Fruit fly (Drosophila melanogaster) Kc167 (cell line): ENCODE measurements around the gene CG9287.

Experiments used
- Myc ChIP-seq: fragments of >200 bp; optimal IDR thresholded peaks from 2 replicates; lab custom pipeline; 2017; ENCODE audit warnings: missing external identifiers
- Sin3A ChIP-seq: fragments of >200 bp; optimal IDR thresholded peaks from 2 replicates; lab custom pipeline; 2018; ENCODE audit warnings: missing external identifiers
- h ChIP-seq: fragments of >200 bp; optimal IDR thresholded peaks from 3 replicates; lab custom pipeline; 2018; ENCODE audit warnings: missing external identifiers
- insv ChIP-seq: fragments of >200 bp; optimal IDR thresholded peaks from 3 replicates; lab custom pipeline; 2018; ENCODE audit warnings: missing external identifiers
- psq ChIP-seq: fragments of >200 bp; optimal IDR thresholded peaks from 2 replicates; lab custom pipeline; 2017; ENCODE audit warnings: missing external identifiers
- ttk ChIP-seq: sonication (Bioruptor generic); optimal IDR thresholded peaks from 2 replicates; lab custom pipeline; 2017; ENCODE audit warnings: missing external identifiers

CG9287 gene

DNA sequence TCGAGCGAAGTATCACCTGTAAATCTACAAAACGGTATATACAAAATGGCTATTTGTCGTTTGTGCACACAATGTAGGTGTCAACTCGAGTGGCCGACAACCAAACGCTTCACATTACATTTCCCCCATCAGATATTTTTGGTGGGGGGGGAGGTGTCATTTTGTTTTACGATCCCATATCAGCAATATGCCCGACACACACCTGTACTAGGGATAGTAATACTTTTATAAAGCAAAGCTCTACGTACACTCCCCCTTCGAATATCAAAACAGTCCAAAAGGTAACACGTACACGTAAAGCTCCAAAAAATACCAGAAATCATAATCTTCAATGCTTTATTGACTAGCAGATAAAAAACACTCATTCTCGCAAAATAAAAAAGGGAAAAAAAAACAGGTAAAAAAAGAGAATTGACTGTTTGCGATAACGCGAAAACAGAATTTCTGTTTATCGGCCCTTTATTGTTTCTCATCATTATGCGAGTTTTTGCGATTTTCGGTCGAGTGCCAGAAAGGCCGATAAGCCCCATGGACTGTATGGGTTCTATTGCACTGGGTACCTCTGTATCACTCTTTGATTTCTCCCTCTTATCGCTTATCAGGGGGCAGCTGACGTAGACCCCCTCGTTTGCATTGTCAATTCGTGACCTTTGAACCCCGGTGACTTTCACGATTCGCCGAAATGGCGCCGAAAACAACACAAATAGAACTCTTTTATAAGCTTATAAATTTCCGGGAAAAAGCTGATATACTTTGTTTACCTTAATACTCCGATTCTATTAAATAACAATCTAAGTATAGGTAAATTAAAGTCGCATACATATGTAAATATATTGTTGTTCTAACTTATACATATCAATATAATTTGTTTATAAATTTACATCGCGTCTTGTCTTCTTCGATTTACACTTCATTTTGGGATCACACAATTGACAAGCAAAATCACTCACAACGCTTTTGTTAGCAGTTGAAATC lies 25.3 kb upstream of the CG9287 start, which contains the start of gene CatB:
CatB (plus strand) TSS at position 925 of the 975 bp plus-strand sequence.
- no peak for TF ChIP-seq insv
- no peak for TF ChIP-seq h (lab: Kevin White, UChicago)

DNA sequence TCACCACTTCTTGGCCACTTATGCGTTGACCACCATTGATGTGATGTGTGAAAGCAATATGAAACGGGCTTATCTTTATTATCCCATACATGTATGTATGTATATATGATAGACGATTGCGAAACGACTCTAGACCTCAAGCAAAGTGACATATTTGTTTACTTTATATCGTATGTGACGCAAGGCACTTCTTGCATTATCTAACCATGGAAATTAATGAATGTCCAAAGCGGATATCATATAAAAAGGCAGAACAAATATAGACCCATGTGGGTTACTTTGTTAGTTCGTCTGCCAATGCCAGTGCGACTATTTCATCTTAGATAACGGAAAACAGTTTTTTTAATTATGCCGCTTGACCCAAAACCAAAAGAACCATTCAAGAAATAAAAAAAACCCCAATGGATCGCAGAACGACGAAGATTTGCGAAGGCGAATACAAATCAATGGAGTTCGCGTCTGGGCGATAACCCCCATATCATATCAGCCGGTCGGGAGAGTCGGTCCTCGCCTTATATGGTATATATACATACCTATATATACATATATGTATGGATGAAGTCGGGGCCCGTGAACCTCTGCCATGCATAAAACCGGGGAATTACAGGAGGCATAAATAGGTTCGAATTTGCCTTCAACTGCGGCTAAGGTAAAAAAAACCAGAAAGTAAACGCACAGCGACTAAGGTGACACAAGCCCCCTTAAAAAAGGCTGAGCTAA lies 23.5 kb upstream of the CG9287 start:
- TF ChIP-seq h (lab: Kevin White, UChicago) (no peak), ttk (lab: Kevin White, UChicago) (no peak), Sin3A (lab: Kevin White, UChicago) (no peak), insv (no peak), Myc (no peak), psq (lab: Kevin White, UChicago) (no peak)

DNA sequence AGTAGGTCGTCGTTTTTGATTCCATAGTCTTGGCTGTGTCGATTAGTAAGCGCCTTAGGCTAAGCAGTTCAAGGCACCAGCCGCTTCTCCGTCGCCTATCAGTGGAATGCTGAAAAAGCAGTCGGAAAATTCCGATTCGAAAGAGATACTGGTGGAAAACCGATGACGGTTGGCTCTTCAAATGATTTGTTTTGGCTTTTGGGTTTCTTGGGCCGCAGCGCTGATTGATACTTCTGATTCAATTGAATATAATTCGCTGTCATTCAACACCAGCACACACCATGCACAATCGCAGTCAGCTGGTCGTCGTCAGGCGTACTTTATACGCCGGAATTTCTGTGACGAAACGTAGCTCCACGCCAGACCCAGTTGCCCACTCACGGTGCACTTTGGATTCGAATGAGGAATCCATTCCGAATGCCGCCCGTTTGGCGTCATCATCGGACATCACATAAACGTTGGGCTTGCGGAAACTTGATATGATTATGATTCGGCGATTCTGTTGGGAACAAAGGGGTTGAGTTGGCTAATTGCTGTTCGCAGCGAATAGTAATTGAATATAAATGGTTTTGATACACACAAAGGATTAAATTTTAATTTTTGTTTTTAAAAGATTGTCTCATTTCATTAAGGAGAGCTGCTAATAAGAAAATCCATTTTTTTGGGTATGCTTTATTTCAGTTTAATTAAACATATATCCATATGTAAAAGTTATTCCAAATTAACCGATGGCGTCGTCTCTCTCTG lies 21.4 kb upstream of the CG9287 start:
- TF ChIP-seq ttk (lab: Kevin White, UChicago), result no peak
- no peak for TF ChIP-seq Sin3A (lab: Kevin White, UChicago)
- no peak for TF ChIP-seq insv
- no peak for TF ChIP-seq h (lab: Kevin White, UChicago)

DNA sequence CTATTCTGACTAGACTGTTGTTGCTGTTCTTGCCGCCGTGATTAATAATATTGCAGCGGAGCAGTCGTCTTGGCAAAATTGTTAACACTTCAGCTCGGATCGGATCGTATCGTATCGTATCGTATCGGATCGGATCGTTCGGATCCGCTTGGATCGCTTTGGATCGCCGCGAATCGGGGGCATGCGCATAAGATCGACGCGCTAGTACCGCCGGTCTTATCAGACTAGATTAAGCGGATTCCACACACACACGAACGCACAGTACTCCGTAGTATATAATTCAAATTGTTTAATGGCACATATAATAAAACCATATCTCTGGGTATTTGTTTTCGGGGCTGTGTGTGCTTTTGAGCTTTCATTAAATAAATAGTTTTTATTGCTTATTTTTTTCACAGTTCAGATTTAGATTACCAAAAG lies 20.3 kb upstream of the CG9287 start:
- no peak for TF ChIP-seq insv
- TF ChIP-seq psq (lab: Kevin White, UChicago), result no peak
- no peak for TF ChIP-seq ttk (lab: Kevin White, UChicago)
- no peak for TF ChIP-seq h (lab: Kevin White, UChicago)
- no peak for TF ChIP-seq Sin3A (lab: Kevin White, UChicago)
- no peak for TF ChIP-seq Myc

DNA sequence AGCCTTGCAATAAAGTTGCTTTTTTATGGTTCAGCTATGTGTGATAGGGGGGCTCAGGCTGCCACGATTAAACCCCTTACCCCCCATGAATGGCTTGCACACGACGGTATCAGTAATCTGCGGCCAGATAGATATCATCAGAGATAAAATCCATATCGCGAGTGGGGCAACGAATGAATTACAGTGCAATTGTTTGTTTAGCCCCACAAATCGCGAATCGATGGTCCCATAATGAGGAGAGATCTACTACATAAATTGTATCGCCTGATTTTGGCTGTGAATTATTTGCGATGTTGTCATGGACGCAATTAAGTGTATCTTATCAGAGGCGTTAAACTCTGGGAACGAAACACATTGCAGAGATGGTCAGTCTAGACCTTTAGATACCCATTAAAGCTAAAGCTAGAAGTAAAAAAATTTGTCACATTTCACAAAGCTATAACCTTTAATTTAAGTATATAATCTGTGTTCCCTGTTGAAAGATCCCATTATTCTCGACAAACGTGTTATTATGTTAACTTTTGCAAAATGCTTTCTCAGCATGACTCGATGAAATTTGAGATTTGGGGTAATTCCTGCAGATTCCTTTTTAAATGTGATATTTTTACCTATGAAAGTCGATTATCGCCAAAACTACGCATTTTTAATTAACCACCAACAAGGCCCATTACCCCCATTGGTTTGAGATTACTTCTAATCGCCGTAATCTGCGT lies 18.5 kb upstream of the CG9287 start:
- TF ChIP-seq psq (lab: Kevin White, UChicago) (no peak), h (lab: Kevin White, UChicago) (no peak), insv (no peak), ttk (lab: Kevin White, UChicago) (no peak), Sin3A (lab: Kevin White, UChicago) (no peak), Myc (no peak)

DNA sequence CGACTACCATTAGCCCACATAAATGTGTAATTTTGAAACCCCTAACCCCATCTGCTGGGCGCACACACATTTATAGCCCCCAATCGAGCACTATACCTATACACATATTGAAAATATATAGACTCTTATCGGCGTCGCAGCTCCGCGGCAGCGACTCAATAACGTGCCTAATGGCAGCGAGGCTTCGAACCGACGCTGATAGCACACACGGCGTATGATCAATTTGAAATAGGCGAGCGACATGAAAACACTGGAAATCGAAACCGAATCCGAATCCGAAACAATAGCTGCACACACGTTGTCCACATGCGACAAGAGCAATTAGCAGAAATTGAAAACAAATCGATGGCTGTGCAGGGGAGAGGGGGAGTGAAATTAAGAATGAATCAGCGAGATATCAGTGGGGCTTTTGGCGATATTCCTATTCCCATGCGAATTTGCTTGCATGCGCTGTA lies 14.7 kb upstream of the CG9287 start:
- TF ChIP-seq Sin3A (lab: Kevin White, UChicago) (no peak), psq (lab: Kevin White, UChicago) (no peak), h (lab: Kevin White, UChicago) (no peak), Myc (no peak), ttk (lab: Kevin White, UChicago) (no peak), insv (no peak)

DNA sequence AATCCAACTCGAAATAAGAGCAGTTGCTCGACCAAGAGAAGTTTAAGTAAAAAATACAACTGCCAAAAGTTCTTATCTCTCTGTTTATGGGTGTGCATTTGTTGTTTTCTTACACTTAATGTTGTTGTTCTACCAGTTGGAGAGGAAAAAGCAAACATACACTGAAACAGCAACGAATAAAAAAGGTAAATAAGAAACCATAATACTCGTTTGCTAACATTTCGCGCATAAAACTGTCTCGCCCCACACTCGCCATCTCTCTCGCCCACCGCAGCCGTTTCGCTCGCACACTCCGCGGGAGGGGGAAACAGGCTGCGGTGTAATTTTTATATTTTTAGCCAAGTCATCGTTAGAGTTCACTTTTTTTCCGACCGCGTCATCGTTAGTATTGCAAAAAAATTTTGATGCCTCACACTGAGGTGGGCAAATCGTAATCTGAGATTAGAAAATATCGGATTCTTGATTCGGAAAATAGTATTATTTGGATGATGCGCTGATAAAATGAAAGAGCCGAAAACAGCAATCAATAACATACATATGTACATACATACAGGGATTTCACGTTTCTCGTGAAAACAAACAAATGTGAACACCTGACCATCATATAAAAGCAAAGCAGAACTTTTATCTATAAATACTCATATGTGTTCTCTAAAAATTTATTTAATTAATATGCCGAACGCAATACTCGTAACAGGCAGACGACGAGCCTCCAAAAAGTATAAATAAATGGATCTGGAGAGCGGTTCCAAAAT lies 13.0 kb upstream of the CG9287 start:
- TF ChIP-seq h (lab: Kevin White, UChicago), result no peak
- no peak for TF ChIP-seq psq (lab: Kevin White, UChicago)
- TF ChIP-seq ttk (lab: Kevin White, UChicago), result no peak
- TF ChIP-seq Myc, result no peak
- no peak for TF ChIP-seq Sin3A (lab: Kevin White, UChicago)
- no peak for TF ChIP-seq insv

DNA sequence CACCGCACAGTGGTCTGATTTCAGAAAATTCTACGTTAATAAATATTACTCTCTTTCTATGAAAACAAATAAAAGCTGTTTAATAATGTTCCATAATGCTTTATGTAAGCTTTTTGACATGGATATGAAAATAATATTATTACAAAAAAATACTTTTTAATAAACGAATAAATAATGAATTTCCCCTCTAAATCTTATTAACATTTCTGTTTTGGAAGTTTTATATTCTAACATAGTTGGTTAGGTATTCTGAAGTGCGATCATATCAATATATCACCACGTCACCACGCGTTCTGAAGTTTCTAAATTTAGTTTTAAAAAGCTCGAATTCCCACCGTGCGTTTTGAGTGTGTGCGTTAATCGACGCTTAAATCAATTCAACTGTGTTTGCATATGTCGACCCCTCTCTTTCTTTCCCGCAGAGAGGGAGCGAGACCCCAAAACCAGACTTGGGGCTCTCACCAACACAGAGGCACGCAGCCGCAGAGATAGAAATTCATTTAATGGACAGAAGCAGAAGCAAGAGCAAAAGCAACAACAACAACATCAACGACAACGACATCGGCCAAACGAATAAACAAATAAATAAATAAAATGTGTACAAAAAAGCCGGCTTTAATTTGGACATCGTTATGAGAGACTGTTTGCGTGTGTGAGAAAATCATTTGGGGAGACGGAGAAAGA lies 11.8 kb upstream of the CG9287 start:
- TF ChIP-seq ttk (lab: Kevin White, UChicago), result no peak
- no peak for TF ChIP-seq Myc
- no peak for TF ChIP-seq psq (lab: Kevin White, UChicago)
- no peak for TF ChIP-seq Sin3A (lab: Kevin White, UChicago)
- no peak for TF ChIP-seq h (lab: Kevin White, UChicago)
- TF ChIP-seq insv, result no peak

DNA sequence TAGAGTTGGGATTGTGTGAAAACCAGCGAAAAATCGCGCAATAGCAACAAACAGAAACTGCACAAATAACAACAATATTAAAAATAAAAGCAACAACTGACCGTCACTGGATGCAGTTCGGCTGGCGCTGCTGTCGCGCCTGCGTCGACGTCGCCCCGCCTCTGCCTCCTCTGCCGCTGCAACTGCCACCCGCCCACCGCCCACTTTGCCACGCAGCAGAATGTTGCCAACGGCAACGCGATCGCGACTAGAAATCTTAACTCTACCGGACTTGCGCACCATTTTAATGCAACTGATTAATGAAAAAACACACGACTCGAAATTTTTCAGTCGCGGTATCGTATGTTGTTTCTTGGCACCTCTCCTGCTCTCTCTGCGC lies 11.3 kb upstream of the CG9287 start:
- TF ChIP-seq psq (lab: Kevin White, UChicago) (no peak), Myc (no peak), h (lab: Kevin White, UChicago) (no peak), insv (no peak), ttk (lab: Kevin White, UChicago) (no peak), Sin3A (lab: Kevin White, UChicago) (no peak)

DNA sequence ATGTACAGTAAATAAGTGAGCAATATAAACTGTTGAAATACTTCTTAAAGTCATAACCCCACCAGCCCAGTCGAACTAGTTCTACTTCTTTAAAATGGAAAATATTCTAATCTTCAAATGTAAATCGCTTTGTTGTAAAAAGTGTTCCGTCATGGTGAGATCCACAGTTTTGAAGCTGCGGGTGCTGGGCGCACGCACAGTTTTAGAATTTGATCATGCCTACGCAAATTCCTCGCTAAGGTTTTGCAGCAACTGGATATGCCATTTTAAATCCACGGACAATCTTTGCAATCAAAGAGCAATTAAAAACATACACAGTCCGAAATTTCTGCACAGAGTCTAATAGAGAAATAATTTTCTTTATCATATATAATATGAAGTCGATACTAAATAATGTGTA lies 10.8 kb upstream of the CG9287 start:
- TF ChIP-seq ttk (lab: Kevin White, UChicago) (no peak), h (lab: Kevin White, UChicago) (no peak), psq (lab: Kevin White, UChicago) (no peak), Sin3A (lab: Kevin White, UChicago) (no peak), insv (no peak), Myc (no peak)
